Worm (Caenorhabditis elegans) whole organism, L3 larva: ENCODE measurements around the gene cest-31.

Experiments used
- ama-1 ChIP-seq: fragments of 150-350 bp; optimal IDR thresholded peaks from 2 replicates; lab custom pipeline; 2018
- ceh-16 ChIP-seq: sonication (generic microtip); optimal IDR thresholded peaks from 2 replicates; lab custom pipeline; 2017; ENCODE audit warnings: missing biosample characterization, missing genetic modification characterization
- ceh-28 ChIP-seq: fragments of 150-350 bp; optimal IDR thresholded peaks from 2 replicates; lab custom pipeline; 2014; ENCODE audit warnings: missing biosample characterization, missing genetic modification reagents, missing genetic modification characterization
- ceh-82 ChIP-seq: fragments of 150-350 bp; optimal IDR thresholded peaks from 2 replicates; lab custom pipeline; 2014; ENCODE audit warnings: missing biosample characterization, missing genetic modification characterization
- nfya-1 ChIP-seq: sonication (generic microtip); optimal IDR thresholded peaks from 2 replicates; lab custom pipeline; 2017; ENCODE audit warnings: missing genetic modification characterization, mild to moderate bottlenecking, missing compliant biosample characterization, antibody characterized with exemption, moderate library complexity; ENCODE audit not compliant: insufficient read depth
- nhr-67 ChIP-seq: fragments of 150-350 bp; optimal IDR thresholded peaks from 2 replicates; lab custom pipeline; 2014; ENCODE audit warnings: missing biosample characterization, missing genetic modification characterization
- snpc-4 ChIP-seq: fragments of 150-350 bp; optimal IDR thresholded peaks from 2 replicates; lab custom pipeline; 2014; ENCODE audit warnings: missing biosample characterization, missing genetic modification characterization
- unc-62 ChIP-seq: fragments of 150-350 bp; sonication (generic microtip); optimal IDR thresholded peaks from 4 replicates; lab custom pipeline; 2014; ENCODE audit warnings: missing biosample characterization, missing genetic modification reagents, missing genetic modification characterization
- ztf-4 ChIP-seq: fragments of 150-350 bp; optimal IDR thresholded peaks from 2 replicates; lab custom pipeline; 2014; ENCODE audit warnings: missing biosample characterization, missing genetic modification characterization

DNA sequence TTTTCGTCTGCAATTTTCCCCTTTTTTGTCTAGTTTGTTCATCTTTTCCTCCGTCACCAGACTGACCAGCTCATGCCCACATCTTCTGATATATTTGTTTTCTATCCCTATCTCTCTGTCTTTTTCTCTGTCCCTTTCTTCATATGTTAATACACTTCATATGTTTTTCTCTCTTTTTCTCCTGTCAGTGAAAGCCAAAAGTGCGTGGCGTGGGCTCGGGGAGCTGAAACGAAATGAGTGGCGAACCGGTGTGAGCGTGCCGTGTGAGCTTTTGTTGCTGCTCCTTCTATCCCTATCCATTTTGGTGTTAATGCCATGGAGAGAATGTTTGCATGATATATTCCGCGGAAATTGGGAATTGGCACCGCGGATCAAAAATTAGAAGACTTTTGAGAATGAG lies 42.2 kb upstream of the cest-31 start:
- TF ChIP-seq ceh-28 (tag; lab: Kevin White, UChicago) (no peak), ama-1 (no peak), nhr-67 (tag; lab: Kevin White, UChicago) (no peak), ztf-4 (no peak), ceh-82 (tag; lab: Kevin White, UChicago) (no peak), unc-62 (GFP tag; lab: Kevin White, UChicago) (no peak), nfya-1 (no peak), ceh-16 (no peak), snpc-4 (no peak)
